Worm (Caenorhabditis elegans): ENCODE data around the gene Y39G8B.5.
A peak's percentile ranks its signal among the peaks of the same experiment; 100 is the strongest.
"Not testable (repeated sequence)": the region's sequence is repeated elsewhere in the genome, so short reads cannot be mapped to it uniquely, and the experiment has no call there.

The Y39G8B.5 gene

DNA sequence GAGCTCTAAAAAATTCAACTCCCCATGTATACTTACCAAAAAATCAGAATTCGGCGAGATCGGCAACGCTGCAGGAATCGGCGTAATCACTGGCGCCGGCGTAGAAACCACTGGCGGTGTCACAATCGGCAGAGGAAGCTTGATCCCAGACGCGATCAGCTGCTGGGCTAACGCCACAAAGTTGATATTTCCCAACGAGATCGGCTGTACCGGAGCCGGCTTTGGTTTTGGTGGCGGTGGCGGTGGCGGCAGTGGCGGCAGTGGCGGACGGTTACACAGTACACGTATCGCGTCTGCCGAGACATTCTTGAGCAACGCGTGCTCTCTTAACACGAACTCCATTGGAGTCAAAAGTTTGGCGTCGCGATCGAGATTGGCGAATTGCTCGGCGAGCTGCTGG lies 42.9 kb upstream of the Y39G8B.5 start:
- TF ChIP-seq blmp-1 (tag; optimal IDR thresholded peaks at IDR 0.05): no peak
- TF ChIP-seq sptf-1 (tag; optimal IDR thresholded peaks at IDR 0.05): no peak
- TF ChIP-seq egl-13 (tag; optimal IDR thresholded peaks at IDR 0.05): no peak
- TF ChIP-seq hlh-4 (tag; optimal IDR thresholded peaks at IDR 0.05): no peak
- no peak for TF ChIP-seq zip-4 (GFP tag; optimal IDR thresholded peaks at IDR 0.05)
- no peak for TF ChIP-seq aha-1 (tag; optimal IDR thresholded peaks at IDR 0.05)
- no peak for TF ChIP-seq elt-3 (tag; optimal IDR thresholded peaks at IDR 0.05)
- TF ChIP-seq pag-3 (tag; optimal IDR thresholded peaks at IDR 0.05; ENCODE audit: borderline replicate concordance, insufficient read depth): no peak
- TF ChIP-seq dpl-1 (GFP tag; optimal IDR thresholded peaks at IDR 0.05): no peak
- TF ChIP-seq isw-1 (GFP tag; IDR thresholded peaks at IDR 0.05): no peak

DNA sequence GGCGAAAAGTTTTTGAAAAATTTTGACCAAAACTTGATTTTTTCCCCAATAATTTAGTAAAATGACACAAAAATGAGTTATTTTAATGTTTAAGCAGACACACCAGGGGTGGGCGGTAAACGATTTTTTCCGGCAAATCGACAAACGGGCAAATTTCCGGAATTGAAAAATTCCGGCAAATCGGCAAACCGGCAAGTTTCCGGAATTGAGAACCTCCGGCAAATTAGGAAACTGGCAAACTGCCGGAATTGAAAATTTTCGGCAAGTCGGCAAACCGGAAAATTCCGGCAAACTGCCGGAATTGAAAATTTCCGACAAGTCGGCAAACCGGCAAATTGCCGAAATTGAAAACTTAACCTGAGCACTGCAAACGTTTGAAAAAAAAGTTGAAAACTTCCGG lies 41.1 kb upstream of the Y39G8B.5 start:
- TF ChIP-seq nhr-71 (tag; optimal IDR thresholded peaks at IDR 0.05): peak; percentile 3
- TF ChIP-seq mdl-1 (tag; optimal IDR thresholded peaks at IDR 0.05): no peak

ce11 chrII:14021230-14021629 lies 29.6 kb upstream of the Y39G8B.5 start, which contains the start of gene F01D5.10:
Gene F01D5.10, minus strand, starts transcription at chrII:14021330.
- TF ChIP-seq egl-27, skn-1, nhr-20 (tag; optimal IDR thresholded peaks at IDR 0.05): not testable (repeated sequence)

- peak; percentile 43 for TF ChIP-seq ceh-8 (GFP tag; optimal IDR thresholded peaks at IDR 0.05)
These were observed 28.0 kb upstream of the Y39G8B.5 start for ce11 chrII:14019625-14020024.

- TF ChIP-seq lin-13 (GFP tag; optimal IDR thresholded peaks at IDR 0.05) (no peak), mab-9 (GFP tag; IDR thresholded peaks at IDR 0.05) (no peak), nhr-85 (tag) (no peak), isw-1 (GFP tag; IDR thresholded peaks at IDR 0.05) (no peak), zag-1 (tag; optimal IDR thresholded peaks at IDR 0.05) (no peak), fkh-4 (tag; optimal IDR thresholded peaks at IDR 0.05; ENCODE audit: borderline replicate concordance) (no peak), F16B12.6 (tag; optimal IDR thresholded peaks at IDR 0.05) (no peak), hlh-17 (GFP tag; optimal IDR thresholded peaks at IDR 0.05; ENCODE audit: borderline replicate concordance) (no peak), dsc-1 (tag; optimal IDR thresholded peaks at IDR 0.05) (no peak), C16A3.4 (tag; optimal IDR thresholded peaks at IDR 0.05) (no peak), lin-39 (tag; optimal IDR thresholded peaks at IDR 0.05) (no peak), alr-1 (tag; optimal IDR thresholded peaks at IDR 0.05; ENCODE audit: borderline replicate concordance) (no peak), nhr-76 (tag; optimal IDR thresholded peaks at IDR 0.05) (no peak), ama-1 (optimal IDR thresholded peaks at IDR 0.05) (no peak), ceh-88 (GFP tag; IDR thresholded peaks at IDR 0.05) (no peak), pqm-1 (tag; optimal IDR thresholded peaks at IDR 0.05) (no peak), efl-3 (GFP tag; optimal IDR thresholded peaks at IDR 0.05) (no peak), egl-27 (tag; optimal IDR thresholded peaks at IDR 0.05) (no peak), nhr-19 (GFP tag; conservative IDR thresholded peaks at IDR 0.05) (no peak)
These were observed 27.2 kb upstream of the Y39G8B.5 start for ce11 chrII:14018887-14019286.

DNA sequence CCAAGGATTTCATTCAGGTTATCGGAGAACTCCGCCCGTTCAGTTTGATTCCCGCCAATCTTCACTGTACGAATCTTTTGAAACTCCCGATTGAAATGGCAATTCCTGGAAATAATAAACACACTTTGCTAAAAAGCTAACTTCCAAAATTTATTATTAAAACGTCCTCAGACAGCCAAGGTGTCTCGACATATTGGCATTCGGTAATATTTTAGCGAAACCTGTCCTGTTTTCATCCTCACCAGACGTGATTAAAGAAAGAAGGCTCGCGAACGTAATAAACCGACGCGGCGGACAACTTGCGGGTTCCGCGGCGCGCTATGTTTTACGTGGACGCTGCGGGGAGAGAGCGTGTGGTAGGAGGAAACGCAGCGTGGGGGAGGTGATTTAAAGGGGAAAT lies 26.6 kb upstream of the Y39G8B.5 start:
- TF ChIP-seq snpc-4 (tag; optimal IDR thresholded peaks at IDR 0.05) (peak; percentile 100), C34B4.2 (tag; optimal IDR thresholded peaks at IDR 0.05) (peak; percentile 5), sptf-1 (tag; optimal IDR thresholded peaks at IDR 0.05) (no peak), snu-23 (GFP tag; optimal IDR thresholded peaks at IDR 0.05) (peak; percentile 91), unc-86 (tag; optimal IDR thresholded peaks at IDR 0.05) (peak; percentile 55), lin-15B (tag; optimal IDR thresholded peaks at IDR 0.05) (no peak), nhr-237 (tag; optimal IDR thresholded peaks at IDR 0.05) (no peak), tlp-1 (tag; optimal IDR thresholded peaks at IDR 0.05) (no peak), hlh-17 (GFP tag; optimal IDR thresholded peaks at IDR 0.05; ENCODE audit: borderline replicate concordance) (no peak), sox-4 (tag; optimal IDR thresholded peaks at IDR 0.05) (peak; percentile 77), fos-1 (tag; optimal IDR thresholded peaks at IDR 0.05) (peak; percentile 44), efl-3 (GFP tag; optimal IDR thresholded peaks at IDR 0.05) (no peak), nhr-47 (tag; optimal IDR thresholded peaks at IDR 0.05) (peak; percentile 93), hpl-2 (GFP tag; optimal IDR thresholded peaks at IDR 0.05) (peak; percentile 54), mab-9 (GFP tag; IDR thresholded peaks at IDR 0.05) (0 out of 2 replicates have a peak, but pooled peaks have one; percentile 55), nhr-85 (tag) (peak; percentile 97), isw-1 (GFP tag; IDR thresholded peaks at IDR 0.05) (peak; percentile 49), nhr-84 (tag; optimal IDR thresholded peaks at IDR 0.05) (no peak), elt-3 (tag; optimal IDR thresholded peaks at IDR 0.05) (peak in 2 of 6 experiments; percentile 67 to 70)

Data from whole organism, L1 larva.